Worm (Caenorhabditis elegans) whole organism, L4 larva: ENCODE measurements around the gene T02D1.8.

ENCODE experiments used
- Y105C5A.15 ChIP-seq: fragments of 200-800 bp; sonication (Bioruptor generic); IDR thresholded peaks from 2 replicates; pipeline ENCODE4 v1.3.6; 2022; ENCODE audit warnings: missing genetic modification characterization, missing compliant biosample characterization
- Y5F2A.4 ChIP-seq: fragments of 200-800 bp; sonication (Bioruptor generic); optimal IDR thresholded peaks from 2 replicates; lab custom pipeline; 2018; ENCODE audit warnings: mild to moderate bottlenecking, missing genetic modification characterization, missing compliant biosample characterization
- ZK337.2 ChIP-seq: fragments of 200-800 bp; sonication (Bioruptor generic); IDR thresholded peaks from 2 replicates; pipeline ENCODE4 v1.3.6; 2022; ENCODE audit warnings: missing genetic modification reagents, missing genetic modification characterization, missing compliant biosample characterization
- ZK546.5 ChIP-seq, 2 experiments: sonication (generic microtip); optimal IDR thresholded peaks; 2 replicates each; lab custom pipeline; 2017; ENCODE audit warnings: missing biosample characterization in 2 of 2, missing genetic modification characterization in 2 of 2
- aha-1 ChIP-seq: fragments of 150-350 bp; peaks from one replicate; lab custom pipeline; 2014; ENCODE audit warnings: missing biosample characterization, missing genetic modification characterization
- ama-1 ChIP-seq: fragments of 150-350 bp; optimal IDR thresholded peaks from 2 replicates; lab custom pipeline; 2014; ENCODE audit warnings: inconsistent platforms, mixed read lengths
- ceh-20 ChIP-seq: fragments of 200-800 bp; sonication (Bioruptor generic); IDR thresholded peaks from 2 replicates; pipeline ENCODE4 v1.3.6; 2022; ENCODE audit warnings: missing genetic modification reagents, missing genetic modification characterization, missing compliant biosample characterization
- ceh-28 ChIP-seq: fragments of 150-350 bp; optimal IDR thresholded peaks from 2 replicates; lab custom pipeline; 2014; ENCODE audit warnings: missing biosample characterization, missing genetic modification reagents, missing genetic modification characterization
- ceh-44 ChIP-seq: fragments of 200-800 bp; sonication (Bioruptor generic); IDR thresholded peaks from 2 replicates; pipeline ENCODE4 v1.3.6; 2022; ENCODE audit warnings: missing genetic modification reagents, missing genetic modification characterization, missing compliant biosample characterization
- ceh-62 ChIP-seq: sonication (generic microtip); optimal IDR thresholded peaks from 2 replicates; lab custom pipeline; 2017; ENCODE audit warnings: missing biosample characterization, missing genetic modification characterization
- ces-1 ChIP-seq: fragments of 150-350 bp; sonication (generic microtip); optimal IDR thresholded peaks from 4 replicates; lab custom pipeline; 2014; ENCODE audit warnings: missing biosample characterization, missing genetic modification reagents, missing genetic modification characterization
- cey-2 ChIP-seq: sonication (generic microtip); optimal IDR thresholded peaks from 3 replicates; lab custom pipeline; 2017; ENCODE audit warnings: missing genetic modification characterization, mild to moderate bottlenecking, missing compliant biosample characterization, antibody characterized with exemption, borderline replicate concordance; ENCODE audit not compliant: insufficient read depth
- daf-16 ChIP-seq, 3 experiments: sonication (generic microtip); optimal IDR thresholded peaks; 2 replicates each; lab custom pipeline; 2016 to 2017; ENCODE audit warnings: missing genetic modification characterization in 3 of 3, missing genetic modification reagents in 3 of 3, mild to moderate bottlenecking in 2 of 3, missing compliant biosample characterization in 2 of 3, missing biosample characterization in 1 of 3, moderate library complexity in 1 of 3
- dmd-6 ChIP-seq: fragments of 200-800 bp; sonication (Bioruptor generic); IDR thresholded peaks from 2 replicates; pipeline ENCODE4 v1.3.6; 2022; ENCODE audit warnings: missing genetic modification reagents, missing genetic modification characterization, missing compliant biosample characterization
- duxl-1 ChIP-seq: sonication (generic microtip); optimal IDR thresholded peaks from 2 replicates; lab custom pipeline; 2016; ENCODE audit warnings: mild to moderate bottlenecking, missing genetic modification characterization, moderate library complexity, missing compliant biosample characterization; ENCODE audit not compliant: poor library complexity
- dve-1 ChIP-seq: sonication (generic microtip); optimal IDR thresholded peaks from 2 replicates; lab custom pipeline; 2017; ENCODE audit warnings: antibody characterized with exemption, mild to moderate bottlenecking, missing genetic modification characterization, missing compliant biosample characterization; ENCODE audit not compliant: insufficient read depth
- egl-43 ChIP-seq: fragments of 200-800 bp; sonication (Bioruptor generic); IDR thresholded peaks from 2 replicates; pipeline ENCODE4 v1.3.6; 2022; ENCODE audit warnings: missing genetic modification reagents, missing genetic modification characterization, missing compliant biosample characterization
- gei-8 ChIP-seq: fragments of 200-800 bp; sonication (Bioruptor generic); optimal IDR thresholded peaks from 2 replicates; lab custom pipeline; 2018; ENCODE audit warnings: mild to moderate bottlenecking, missing genetic modification characterization, missing compliant biosample characterization
- hmg-1.1 ChIP-seq: fragments of 200-800 bp; sonication (Bioruptor generic); IDR thresholded peaks from 2 replicates; pipeline ENCODE4 v1.3.6; 2022; ENCODE audit warnings: missing genetic modification reagents, missing genetic modification characterization, missing compliant biosample characterization
- lin-13 ChIP-seq: fragments of 150-350 bp; optimal IDR thresholded peaks from 2 replicates; lab custom pipeline; 2014; ENCODE audit warnings: missing biosample characterization, missing genetic modification reagents, missing genetic modification characterization
- mes-2 ChIP-seq: sonication (generic microtip); optimal IDR thresholded peaks from 2 replicates; lab custom pipeline; 2016; ENCODE audit warnings: missing genotype, mild to moderate bottlenecking, missing genetic modification characterization, missing compliant biosample characterization; ENCODE audit not compliant: poor library complexity, severe bottlenecking
- mxl-3 ChIP-seq: fragments of 200-800 bp; sonication (Bioruptor generic); optimal IDR thresholded peaks from 2 replicates; lab custom pipeline; 2018; ENCODE audit warnings: mild to moderate bottlenecking, missing genetic modification characterization, missing compliant biosample characterization
- nhr-11 ChIP-seq: fragments of 150-350 bp; optimal IDR thresholded peaks from 2 replicates; lab custom pipeline; 2014; ENCODE audit warnings: missing biosample characterization, missing genetic modification characterization
- nhr-28 ChIP-seq: fragments of 150-350 bp; optimal IDR thresholded peaks from 2 replicates; lab custom pipeline; 2014; ENCODE audit warnings: missing biosample characterization, missing genetic modification characterization
- nhr-48 ChIP-seq: sonication (generic microtip); optimal IDR thresholded peaks from 2 replicates; lab custom pipeline; 2016; ENCODE audit warnings: mild to moderate bottlenecking, missing genetic modification characterization, missing compliant biosample characterization
- pqm-1 ChIP-seq: sonication (generic microtip); optimal IDR thresholded peaks from 2 replicates; lab custom pipeline; 2017; ENCODE audit warnings: missing biosample characterization, missing genetic modification characterization
- rbr-2 ChIP-seq: sonication (generic microtip); optimal IDR thresholded peaks from 2 replicates; lab custom pipeline; 2016; ENCODE audit warnings: missing genotype, missing genetic modification characterization, missing compliant biosample characterization
- tag-97 ChIP-seq: fragments of 200-800 bp; sonication (Bioruptor generic); IDR thresholded peaks from 2 replicates; pipeline ENCODE4 v1.3.6; 2022; ENCODE audit warnings: missing genetic modification characterization, missing compliant biosample characterization
- unc-62 ChIP-seq, 3 experiments: fragments of 150-350 bp in 1 of 3; sonication (generic microtip); optimal IDR thresholded peaks in 2 of 3; peaks in 1 of 3; 1 replicate in 1 of 3; 2 replicates in 2 of 3; lab custom pipeline; 2014 to 2017; ENCODE audit warnings: missing biosample characterization in 3 of 3, missing genetic modification characterization in 3 of 3, missing genetic modification reagents in 3 of 3, missing genotype in 1 of 3
- zip-11 ChIP-seq: fragments of 200-800 bp; sonication (Bioruptor generic); IDR thresholded peaks from 2 replicates; pipeline ENCODE4 v1.3.6; 2022; ENCODE audit warnings: missing genetic modification characterization, missing compliant biosample characterization

The T02D1.8 gene

ce11 chrIV:17387442-17387967 is at the start of gene T02D1.8:
T02D1.8 (minus strand) TSS chrIV:17387492.
- TF ChIP-seq nhr-11 (no peak), ceh-62 (tag; lab: Kevin White, UChicago) (no peak), ces-1 (GFP tag; lab: Kevin White, UChicago) (no peak), mxl-3 (peak; percentile 74), ceh-44 (GFP tag; lab: Robert Waterston, UW) (no peak), ceh-28 (no peak), ceh-20 (GFP tag; lab: Robert Waterston, UW) (no peak), nhr-28 (tag; lab: Kevin White, UChicago) (peak; percentile 64), ZK546.5 (tag; optimal IDR thresholded peaks at IDR 0.05; lab: Kevin White, UChicago) (no peak), dmd-6 (GFP tag; lab: Robert Waterston, UW) (peak; percentile 75), pqm-1 (tag; lab: Kevin White, UChicago) (peak; percentile 78), daf-16 (GFP tag; optimal IDR thresholded peaks at IDR 0.05; lab: Kevin White, UChicago) (no peak), daf-16 (tag; optimal IDR thresholded peaks at IDR 0.05; lab: Kevin White, UChicago) (peak; percentile 60)
- TF ChIP-seq, all 104 proteins: peak for 5

ce11 chrIV:17437038-17437437 is 49.7 kb upstream of the T02D1.8 start, which contains the start of gene C06A12.8:
C06A12.8 (plus strand) TSS chrIV:17437338.
- TF ChIP-seq nhr-48 (tag; lab: Kevin White, UChicago) (no peak), zip-11 (GFP tag; lab: Robert Waterston, UW) (no peak), ama-1 (lab: Kevin White, UChicago) (no peak), nhr-11 (no peak), tag-97 (GFP tag; lab: Robert Waterston, UW) (no peak), gei-8 (GFP tag; lab: Kevin White, UChicago) (no peak), dmd-6 (GFP tag; lab: Robert Waterston, UW) (no peak)

- TF ChIP-seq hmg-1.1 (GFP tag; lab: Robert Waterston, UW) (no peak), nhr-48 (tag; lab: Kevin White, UChicago) (no peak), mes-2 (tag; lab: Kevin White, UChicago) (no peak), aha-1 (no peak), ZK337.2 (GFP tag; lab: Robert Waterston, UW) (no peak), unc-62 (GFP tag; optimal IDR thresholded peaks at IDR 0.05 in 1 of 2; lab: Kevin White, UChicago) (no peak), unc-62 (tag; optimal IDR thresholded peaks at IDR 0.05; lab: Kevin White, UChicago) (no peak), lin-13 (GFP tag; lab: Kevin White, UChicago) (no peak), Y5F2A.4 (no peak), duxl-1 (tag; lab: Kevin White, UChicago) (no peak), dve-1 (tag; lab: Kevin White, UChicago) (no peak)
Measured at ce11 chrIV:17436552-17436951, 49.3 kb upstream of the T02D1.8 start, which contains the start of gene gcy-27. gcy-27 (minus strand) TSS chrIV:17436652.

- TF ChIP-seq unc-62 (GFP tag; optimal IDR thresholded peaks at IDR 0.05 in 1 of 2; lab: Kevin White, UChicago) (peak in 1 of 2 experiments; percentile 54), unc-62 (tag; optimal IDR thresholded peaks at IDR 0.05; lab: Kevin White, UChicago) (no peak), cey-2 (tag; lab: Kevin White, UChicago) (no peak), rbr-2 (tag; lab: Kevin White, UChicago) (no peak), aha-1 (no peak)
Measured at ce11 chrIV:17435228-17435627, 47.9 kb upstream of the T02D1.8 start.

DNA sequence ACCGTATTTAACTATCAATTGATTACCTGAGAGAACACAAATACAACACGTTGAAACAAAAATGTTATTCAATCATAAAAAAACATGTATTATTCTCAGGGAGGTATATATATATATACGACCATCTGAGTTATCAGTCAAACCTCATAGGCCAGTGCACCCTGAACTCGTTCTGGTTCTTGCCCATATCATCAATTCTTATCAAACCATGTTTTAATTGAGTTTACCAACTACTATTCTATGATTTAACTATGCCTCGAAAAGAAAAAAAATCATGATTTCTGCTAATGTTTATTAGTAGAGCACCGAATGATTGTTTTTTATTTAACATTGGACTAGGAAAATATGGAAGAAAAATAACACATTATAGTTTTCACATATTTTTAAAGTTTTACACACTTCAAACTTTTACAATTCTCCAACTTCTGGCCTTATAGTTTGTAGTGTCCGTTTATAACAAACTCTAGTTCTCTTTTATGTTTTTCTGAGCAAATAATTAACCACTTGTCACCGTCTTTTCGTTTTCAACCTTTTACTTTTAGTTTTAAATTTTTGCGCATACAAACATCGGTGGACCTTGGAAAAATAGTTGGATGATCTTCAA is 45.0 kb upstream of the T02D1.8 start:
- TF ChIP-seq unc-62 (GFP tag; optimal IDR thresholded peaks at IDR 0.05 in 1 of 2; lab: Kevin White, UChicago), result peak in 1 of 2 experiments; percentile 93
- no peak for TF ChIP-seq unc-62 (tag; optimal IDR thresholded peaks at IDR 0.05; lab: Kevin White, UChicago)
- TF ChIP-seq pqm-1 (tag; lab: Kevin White, UChicago), result peak; percentile 73
- no peak for TF ChIP-seq egl-43
- peak; percentile 39 for TF ChIP-seq dve-1 (tag; lab: Kevin White, UChicago)
- peak; percentile 72 for TF ChIP-seq nhr-28 (tag; lab: Kevin White, UChicago)
- TF ChIP-seq daf-16 (GFP tag; optimal IDR thresholded peaks at IDR 0.05; lab: Kevin White, UChicago), result no peak
- peak; percentile 53 for TF ChIP-seq daf-16 (tag; optimal IDR thresholded peaks at IDR 0.05; lab: Kevin White, UChicago)
- no peak for TF ChIP-seq Y105C5A.15 (GFP tag; lab: Robert Waterston, UW)
- no peak for TF ChIP-seq lin-13 (GFP tag; lab: Kevin White, UChicago)
